Fruit fly (Drosophila melanogaster) whole organism, pupa: Measurements from ENCODE around the gene CG31445.
A peak's percentile ranks its signal among the peaks of the same experiment; 100 is the strongest.

Experiments used
- CG10348 ChIP-seq: fragments of 200-800 bp; sonication (Bioruptor generic); IDR thresholded peaks from 2 replicates; pipeline ENCODE4 v1.3.6; 2022; ENCODE audit warnings: missing biosample characterization, missing genetic modification characterization
- CG12605 ChIP-seq: fragments of 200-800 bp; sonication (Bioruptor generic); IDR thresholded peaks from 2 replicates; pipeline ENCODE4 v1.3.6; 2022; ENCODE audit warnings: missing biosample characterization, missing genetic modification characterization
- CG13204 ChIP-seq: fragments of 200-800 bp; sonication (Bioruptor generic); optimal IDR thresholded peaks from 2 replicates; lab custom pipeline; 2018; ENCODE audit warnings: missing biosample characterization, mild to moderate bottlenecking, missing genetic modification characterization, moderate library complexity
- CG14655 ChIP-seq: fragments of 200-800 bp; sonication (Bioruptor generic); optimal IDR thresholded peaks from 3 replicates; lab custom pipeline; 2017; ENCODE audit warnings: mild to moderate bottlenecking, missing biosample characterization, missing genetic modification reagents, missing genetic modification characterization
- CG15710 ChIP-seq: fragments of 200-800 bp; sonication (Bioruptor generic); optimal IDR thresholded peaks from 2 replicates; lab custom pipeline; 2018; ENCODE audit warnings: missing biosample characterization, mild to moderate bottlenecking, missing genetic modification characterization, moderate library complexity
- CG17806 ChIP-seq: fragments of 200-800 bp; sonication (Bioruptor generic); optimal IDR thresholded peaks from 2 replicates; lab custom pipeline; 2018; ENCODE audit warnings: missing biosample characterization, mild to moderate bottlenecking, missing genetic modification characterization, moderate library complexity
- CG32121 ChIP-seq: fragments of 200-800 bp; sonication (Bioruptor generic); IDR thresholded peaks from 2 replicates; pipeline ENCODE4 v1.3.6; 2022; ENCODE audit warnings: missing biosample characterization, missing genetic modification characterization
- CG34367 ChIP-seq: fragments of 200-800 bp; sonication (Bioruptor generic); optimal IDR thresholded peaks from 2 replicates; lab custom pipeline; 2018; ENCODE audit warnings: missing biosample characterization, mild to moderate bottlenecking, missing genetic modification characterization
- CG4496 ChIP-seq: fragments of 200-800 bp; sonication (Bioruptor generic); IDR thresholded peaks from 3 replicates; pipeline ENCODE4 v1.3.6; 2022; ENCODE audit warnings: missing biosample characterization, missing genetic modification characterization
- CG8159 ChIP-seq: fragments of 200-800 bp; sonication (Bioruptor generic); optimal IDR thresholded peaks from 3 replicates; lab custom pipeline; 2018; ENCODE audit warnings: missing biosample characterization, mild to moderate bottlenecking, missing genetic modification characterization, moderate library complexity
- CG8301 ChIP-seq: fragments of 200-800 bp; sonication (Bioruptor generic); optimal IDR thresholded peaks from 2 replicates; lab custom pipeline; 2018; ENCODE audit warnings: missing biosample characterization, mild to moderate bottlenecking, missing genetic modification characterization
- CG9948 ChIP-seq: fragments of 200-800 bp; sonication (Bioruptor generic); optimal IDR thresholded peaks from 2 replicates; lab custom pipeline; 2018; ENCODE audit warnings: missing biosample characterization, mild to moderate bottlenecking, missing genetic modification characterization, moderate library complexity
- D1 ChIP-seq: fragments of 200-800 bp; sonication (Bioruptor generic); optimal IDR thresholded peaks from 2 replicates; lab custom pipeline; 2018; ENCODE audit warnings: missing biosample characterization, mild to moderate bottlenecking, missing genetic modification characterization, moderate library complexity
- EcR ChIP-seq: fragments of 200-800 bp; sonication (Bioruptor generic); optimal IDR thresholded peaks from 3 replicates; lab custom pipeline; 2019; ENCODE audit warnings: missing biosample characterization, missing genetic modification characterization, mild to moderate bottlenecking, moderate library complexity, missing genetic modification reagents
- Ets98B ChIP-seq: fragments of 200-800 bp; sonication (Bioruptor generic); IDR thresholded peaks from 2 replicates; pipeline ENCODE4 v1.3.6; 2022; ENCODE audit warnings: missing biosample characterization, missing genetic modification characterization
- Pif1A ChIP-seq: fragments of 200-800 bp; sonication (Bioruptor generic); optimal IDR thresholded peaks from 3 replicates; lab custom pipeline; 2016; ENCODE audit warnings: missing biosample characterization, missing genetic modification characterization
- Pif1B ChIP-seq: fragments of 200-800 bp; sonication (Bioruptor generic); optimal IDR thresholded peaks from 3 replicates; lab custom pipeline; 2016; ENCODE audit warnings: missing biosample characterization, missing genetic modification characterization
- Snoo ChIP-seq: fragments of 200-800 bp; sonication (Bioruptor generic); optimal IDR thresholded peaks from 3 replicates; lab custom pipeline; 2017; ENCODE audit warnings: missing biosample characterization, mild to moderate bottlenecking, missing genetic modification characterization, inconsistent platforms
- fd96Ca ChIP-seq: fragments of 200-800 bp; sonication (Bioruptor generic); IDR thresholded peaks from 3 replicates; pipeline ENCODE4 v1.3.6; 2022; ENCODE audit warnings: missing biosample characterization, missing genetic modification characterization
- gl ChIP-seq: fragments of 200-800 bp; sonication (Bioruptor generic); optimal IDR thresholded peaks from 2 replicates; lab custom pipeline; 2018; ENCODE audit warnings: missing biosample characterization, mild to moderate bottlenecking, missing genetic modification characterization
- rn ChIP-seq: fragments of 200-800 bp; sonication (Bioruptor generic); IDR thresholded peaks from 2 replicates; pipeline ENCODE4 v1.3.6; 2022; ENCODE audit warnings: missing biosample characterization, missing genetic modification characterization

CG31445 gene

dm6 chr3R:29256811-29257439, 12.3 kb upstream of the CG31445 start:
- TF ChIP-seq rn (0 out of 2 replicates have a peak, but pooled peaks have one; percentile 20), Pif1A (GFP tag; lab: Kevin White, UChicago) (peak; percentile 77), CG10348 (GFP tag; lab: Robert Waterston, UW) (no peak), CG8301 (tag; lab: Kevin White, UChicago) (peak; percentile 38), fd96Ca (GFP tag; lab: Robert Waterston, UW) (peak; percentile 54; the same call in 2 of the 3 replicates), CG32121 (GFP tag; lab: Robert Waterston, UW) (no peak), CG17806 (tag; lab: Kevin White, UChicago) (peak; percentile 83), CG14655 (peak; percentile 61), Snoo (tag; lab: Kevin White, UChicago) (peak; percentile 51), CG4496 (GFP tag; lab: Robert Waterston, UW) (peak; percentile 86), Ets98B (GFP tag; lab: Robert Waterston, UW) (peak; percentile 45; the same call in 1 of the 2 replicates), D1 (tag; lab: Kevin White, UChicago) (peak; percentile 31), CG13204 (no peak), gl (tag; lab: Kevin White, UChicago) (peak; percentile 70), CG12605 (GFP tag; lab: Robert Waterston, UW) (peak; percentile 30; the same call in 1 of the 2 replicates), CG9948 (tag; lab: Kevin White, UChicago) (peak; percentile 80), EcR (GFP tag; lab: Kevin White, UChicago) (no peak), CG15710 (tag; lab: Kevin White, UChicago) (peak; percentile 71), CG34367 (tag; lab: Kevin White, UChicago) (peak; percentile 79), Pif1B (peak; percentile 22), CG8159 (tag; lab: Kevin White, UChicago) (peak; percentile 87)

DNA sequence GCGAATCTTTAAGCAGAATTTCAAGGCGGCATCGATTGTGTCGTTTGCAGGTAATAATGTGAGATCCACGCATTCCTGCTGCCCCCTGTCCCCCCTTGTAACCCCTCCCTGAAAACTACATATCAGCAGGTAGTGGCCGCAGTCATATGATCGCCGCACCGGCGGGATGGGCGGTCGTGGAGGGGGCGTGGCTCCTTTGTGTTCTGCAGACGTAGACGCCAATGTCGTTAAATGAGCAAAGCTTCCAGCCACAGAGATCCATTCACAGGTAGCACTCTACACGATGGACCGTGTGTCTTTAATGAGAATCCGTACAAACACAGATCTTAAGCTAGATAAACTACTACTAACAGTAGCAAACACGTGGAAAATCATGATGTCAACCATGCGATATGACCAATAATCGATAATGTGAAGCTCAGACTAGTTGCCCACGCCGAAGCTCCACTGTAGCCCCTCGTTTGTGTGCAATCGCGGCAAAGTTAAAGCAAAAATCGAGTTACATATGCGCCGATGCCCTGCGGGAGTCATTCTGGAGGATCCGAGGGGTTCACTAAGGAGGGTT, 11.4 kb upstream of the CG31445 start, which contains the start of gene CG45544:
CG45544 (plus strand) TSS at position 523 of the 565 bp plus-strand sequence.
- TF ChIP-seq EcR (GFP tag; lab: Kevin White, UChicago) (peak; percentile 64), gl (tag; lab: Kevin White, UChicago) (peak; percentile 94), CG34367 (tag; lab: Kevin White, UChicago) (peak; percentile 94), Snoo (tag; lab: Kevin White, UChicago) (peak; percentile 87), CG8159 (tag; lab: Kevin White, UChicago) (peak; percentile 96), CG14655 (peak; percentile 88), rn (peak; percentile 76), CG32121 (GFP tag; lab: Robert Waterston, UW) (0 out of 2 replicates have a peak, but pooled peaks have one; percentile 5), CG9948 (tag; lab: Kevin White, UChicago) (peak; percentile 95), Pif1A (GFP tag; lab: Kevin White, UChicago) (peak; percentile 91), CG8301 (tag; lab: Kevin White, UChicago) (peak; percentile 85), Ets98B (GFP tag; lab: Robert Waterston, UW) (peak; percentile 68), CG15710 (tag; lab: Kevin White, UChicago) (peak; percentile 97), CG13204 (peak; percentile 88), CG4496 (GFP tag; lab: Robert Waterston, UW) (peak; percentile 89), fd96Ca (GFP tag; lab: Robert Waterston, UW) (peak; percentile 95), CG12605 (GFP tag; lab: Robert Waterston, UW) (peak; percentile 73), Pif1B (peak; percentile 95), CG17806 (tag; lab: Kevin White, UChicago) (peak; percentile 96), D1 (tag; lab: Kevin White, UChicago) (peak; percentile 57), CG10348 (GFP tag; lab: Robert Waterston, UW) (no peak)

dm6 chr3R:29255166-29255962, 10.7 kb upstream of the CG31445 start, which contains the start of gene stg:
Gene stg (minus strand): TSS chr3R:29255800.
- TF ChIP-seq CG32121 (GFP tag; lab: Robert Waterston, UW) (peak; percentile 8; the same call in 1 of the 2 replicates), rn (no peak), CG12605 (GFP tag; lab: Robert Waterston, UW) (0 out of 2 replicates have a peak, but pooled peaks have one; percentile 7), CG4496 (GFP tag; lab: Robert Waterston, UW) (peak; percentile 35; the same call in 2 of the 3 replicates)
- TF ChIP-seq, all 21 proteins: peak for 3

DNA sequence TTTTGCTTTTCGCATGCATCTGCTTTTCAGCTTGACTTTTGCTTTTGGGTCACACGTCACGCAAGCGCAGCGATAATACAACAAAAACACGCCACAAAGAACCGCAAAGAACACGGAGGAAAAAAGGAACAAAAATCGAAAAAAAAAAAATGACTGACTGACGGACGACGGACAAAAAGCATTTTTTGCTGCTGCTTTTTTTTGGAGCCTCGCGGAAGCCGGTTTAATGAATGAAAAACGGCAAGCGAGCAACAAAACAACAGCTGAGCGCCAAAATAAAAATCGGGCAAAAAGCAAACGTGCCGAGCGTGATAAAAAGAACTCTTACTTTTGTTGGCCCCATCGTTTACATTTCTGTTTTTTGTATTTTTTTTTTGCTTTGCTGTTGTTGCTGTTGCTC, 9.8 kb upstream of the CG31445 start:
- no peak for TF ChIP-seq CG10348 (GFP tag; lab: Robert Waterston, UW)
- no peak for TF ChIP-seq Ets98B (GFP tag; lab: Robert Waterston, UW)
- no peak for TF ChIP-seq CG32121 (GFP tag; lab: Robert Waterston, UW)
- peak; percentile 61 for TF ChIP-seq CG12605 (GFP tag; lab: Robert Waterston, UW)
- peak; percentile 90 for TF ChIP-seq CG8159 (tag; lab: Kevin White, UChicago)
- TF ChIP-seq fd96Ca (GFP tag; lab: Robert Waterston, UW): peak; percentile 49; the same call in 1 of the 3 replicates
- TF ChIP-seq CG17806 (tag; lab: Kevin White, UChicago): peak; percentile 81
- TF ChIP-seq CG34367 (tag; lab: Kevin White, UChicago): peak; percentile 85
- peak; percentile 19 for TF ChIP-seq CG8301 (tag; lab: Kevin White, UChicago)
- peak; percentile 72 for TF ChIP-seq Pif1B
- TF ChIP-seq gl (tag; lab: Kevin White, UChicago): peak; percentile 98
- peak; percentile 66 for TF ChIP-seq D1 (tag; lab: Kevin White, UChicago)
- peak; percentile 73 for TF ChIP-seq CG9948 (tag; lab: Kevin White, UChicago)
- TF ChIP-seq EcR (GFP tag; lab: Kevin White, UChicago): peak; percentile 58
- TF ChIP-seq CG15710 (tag; lab: Kevin White, UChicago): peak; percentile 91
- peak; percentile 93 for TF ChIP-seq CG13204
- TF ChIP-seq Pif1A (GFP tag; lab: Kevin White, UChicago): peak; percentile 76
- TF ChIP-seq rn: 0 out of 2 replicates have a peak, but pooled peaks have one; percentile 16
- TF ChIP-seq CG14655: peak; percentile 7
- TF ChIP-seq Snoo (tag; lab: Kevin White, UChicago): peak; percentile 85
- TF ChIP-seq CG4496 (GFP tag; lab: Robert Waterston, UW): peak; percentile 73
- TF ChIP-seq, all 21 proteins: peak for 18
